Fruit fly (Drosophila melanogaster) whole organism: Measurements from ENCODE around the gene CG34309.

Experiments
- pan ChIP-seq: fragments of >200 bp; optimal IDR thresholded peaks from 2 replicates; lab custom pipeline; 2017
- psq ChIP-seq: fragments of >200 bp; optimal IDR thresholded peaks from 2 replicates; lab custom pipeline; 2017

- TF ChIP-seq psq (lab: Kevin White, UChicago) (no peak), pan (lab: Kevin White, UChicago) (no peak)
Observed at dm6 chr3R:13385105-13385504, 12.7 kb downstream of the CG34309 start.
